Worm (Caenorhabditis elegans) whole organism, young adult: ENCODE results near the gene dep-1.

ENCODE experiments used
- F57A8.1 ChIP-seq: fragments of 200-800 bp; sonication (Bioruptor generic); optimal IDR thresholded peaks from 2 replicates; lab custom pipeline; 2018; ENCODE audit warnings: mild to moderate bottlenecking, missing genetic modification characterization, moderate library complexity, missing compliant biosample characterization
- Y53G8AR.9 ChIP-seq: fragments of 200-800 bp; sonication (Bioruptor generic); conservative IDR thresholded peaks from 2 replicates; pipeline ENCODE4 v1.3.6; 2022; ENCODE audit warnings: missing genetic modification reagents, missing genetic modification characterization, missing compliant biosample characterization
- ama-1 ChIP-seq, 3 experiments: fragments of 150-350 bp in 1 of 3; sonication (generic microtip) in 2 of 3; optimal IDR thresholded peaks; 2 replicates each; lab custom pipeline; 2014 to 2018; ENCODE audit warnings: missing biosample characterization in 2 of 3, missing genetic modification characterization in 2 of 3, missing genetic modification reagents in 2 of 3
- ceh-79 ChIP-seq: sonication (generic microtip); optimal IDR thresholded peaks from 2 replicates; lab custom pipeline; 2017; ENCODE audit warnings: mild to moderate bottlenecking, missing genetic modification characterization, missing compliant biosample characterization
- hrde-1 ChIP-seq: sonication (generic microtip); optimal IDR thresholded peaks from 2 replicates; lab custom pipeline; 2016; ENCODE audit warnings: missing genetic modification characterization, mild to moderate bottlenecking, missing compliant biosample characterization, moderate library complexity, missing genotype, missing genetic modification reagents, borderline replicate concordance
- lin-35 ChIP-seq, 3 experiments: fragments of 150-350 bp in 2 of 3; sonication (generic microtip) in 1 of 3; optimal IDR thresholded peaks; 2 replicates each; lab custom pipeline; 2014 to 2018; ENCODE audit warnings: missing biosample characterization in 3 of 3, missing genetic modification characterization in 3 of 3, missing genetic modification reagents in 3 of 3
- lin-40 ChIP-seq: sonication (generic microtip); optimal IDR thresholded peaks from 2 replicates; lab custom pipeline; 2016; ENCODE audit warnings: missing genetic modification characterization, mild to moderate bottlenecking, missing compliant biosample characterization, missing genotype, missing genetic modification reagents
- nfya-1 ChIP-seq: sonication (generic microtip); optimal IDR thresholded peaks from 2 replicates; lab custom pipeline; 2017; ENCODE audit warnings: antibody characterized with exemption, missing compliant biosample characterization, missing genetic modification characterization, borderline replicate concordance; ENCODE audit not compliant: insufficient read depth
- nhr-179 ChIP-seq: sonication (generic microtip); optimal IDR thresholded peaks from 2 replicates; lab custom pipeline; 2016; ENCODE audit warnings: mild to moderate bottlenecking, missing genetic modification characterization, missing compliant biosample characterization
- unc-130 ChIP-seq: sonication (generic microtip); optimal IDR thresholded peaks from 2 replicates; lab custom pipeline; 2016; ENCODE audit warnings: missing genetic modification reagents, missing genetic modification characterization, missing compliant biosample characterization

DNA sequence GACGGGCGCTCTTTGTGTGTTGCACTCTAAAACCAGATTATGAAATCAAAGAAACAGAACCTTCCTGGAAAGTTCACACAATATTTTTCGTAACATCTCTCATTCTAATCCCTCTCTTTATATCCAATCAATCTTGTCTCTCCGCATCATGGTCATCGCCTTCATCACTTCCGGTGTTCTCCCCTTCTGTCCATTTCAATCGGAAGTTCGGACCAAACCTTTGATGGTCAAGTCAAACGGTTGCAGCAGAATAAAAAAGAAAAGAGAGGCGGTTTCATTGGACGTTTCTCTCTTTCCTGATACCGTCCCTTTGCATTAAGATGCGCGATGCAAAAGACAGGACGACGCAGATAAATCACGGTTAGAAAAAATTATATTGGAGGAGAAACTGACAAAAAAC, 13.4 kb upstream of the dep-1 start:
- TF ChIP-seq unc-130 (GFP tag; lab: Kevin White, UChicago): no peak
- TF ChIP-seq lin-35 (GFP tag; optimal IDR thresholded peaks at IDR 0.05; lab: Kevin White, UChicago): no peak
- no peak for TF ChIP-seq hrde-1 (tag; lab: Kevin White, UChicago)
- no peak for TF ChIP-seq nfya-1 (tag; lab: Kevin White, UChicago)
- no peak for TF ChIP-seq lin-40 (tag; lab: Kevin White, UChicago)
- TF ChIP-seq nhr-179 (tag; lab: Kevin White, UChicago): no peak
- no peak for TF ChIP-seq F57A8.1 (GFP tag; lab: Kevin White, UChicago)
- no peak for TF ChIP-seq ceh-79 (tag; lab: Kevin White, UChicago)
- no peak for TF ChIP-seq ama-1 (optimal IDR thresholded peaks at IDR 0.05; lab: Kevin White, UChicago)
- TF ChIP-seq ama-1 (GFP tag; optimal IDR thresholded peaks at IDR 0.05; lab: Kevin White, UChicago): no peak
- TF ChIP-seq Y53G8AR.9: no peak
